Worm (Caenorhabditis elegans) whole organism, L4 larva: ENCODE data around the gene Y44A6D.6.

Experiments used
- R02D3.7 ChIP-seq: fragments of 150-350 bp; sonication (generic microtip); optimal IDR thresholded peaks from 3 replicates; lab custom pipeline; 2014; ENCODE audit warnings: missing biosample characterization, missing genetic modification characterization
- T26A8.4 ChIP-seq: fragments of 200-800 bp; sonication (Bioruptor generic); IDR thresholded peaks from 2 replicates; pipeline ENCODE4 v1.3.6; 2022; ENCODE audit warnings: missing genetic modification characterization, missing compliant biosample characterization
- ama-1 ChIP-seq: fragments of 150-350 bp; optimal IDR thresholded peaks from 2 replicates; lab custom pipeline; 2014; ENCODE audit warnings: inconsistent platforms, mixed read lengths
- ces-1 ChIP-seq: fragments of 150-350 bp; sonication (generic microtip); optimal IDR thresholded peaks from 4 replicates; lab custom pipeline; 2014; ENCODE audit warnings: missing biosample characterization, missing genetic modification reagents, missing genetic modification characterization
- dmd-8 ChIP-seq: fragments of 200-800 bp; sonication (Bioruptor generic); IDR thresholded peaks from 2 replicates; pipeline ENCODE4 v1.3.6; 2022; ENCODE audit warnings: missing genetic modification characterization, missing compliant biosample characterization
- egl-27 ChIP-seq: sonication (generic microtip); optimal IDR thresholded peaks from 3 replicates; lab custom pipeline; 2017; ENCODE audit warnings: missing biosample characterization, missing genetic modification reagents, missing genetic modification characterization
- egl-43 ChIP-seq: fragments of 200-800 bp; sonication (Bioruptor generic); IDR thresholded peaks from 2 replicates; pipeline ENCODE4 v1.3.6; 2022; ENCODE audit warnings: missing genetic modification reagents, missing genetic modification characterization, missing compliant biosample characterization
- fkh-10 ChIP-seq: fragments of 150-350 bp; optimal IDR thresholded peaks from 2 replicates; lab custom pipeline; 2014; ENCODE audit warnings: missing biosample characterization, missing genetic modification reagents, missing genetic modification characterization
- jun-1 ChIP-seq: fragments of 150-350 bp; optimal IDR thresholded peaks from 2 replicates; lab custom pipeline; 2014; ENCODE audit warnings: missing biosample characterization, missing genetic modification reagents, missing genetic modification characterization
- lin-39 ChIP-seq: fragments of 150-350 bp; optimal IDR thresholded peaks from 2 replicates; lab custom pipeline; 2014; ENCODE audit warnings: missing biosample characterization, missing genetic modification reagents, missing genetic modification characterization
- nhr-11 ChIP-seq: fragments of 150-350 bp; optimal IDR thresholded peaks from 2 replicates; lab custom pipeline; 2014; ENCODE audit warnings: missing biosample characterization, missing genetic modification characterization
- nhr-76 ChIP-seq: fragments of 150-350 bp; optimal IDR thresholded peaks from 2 replicates; lab custom pipeline; 2014; ENCODE audit warnings: missing biosample characterization, missing genetic modification characterization
- skn-1 ChIP-seq: fragments of 150-350 bp; optimal IDR thresholded peaks from 2 replicates; lab custom pipeline; 2014; ENCODE audit warnings: missing biosample characterization, missing genetic modification characterization
- ztf-11 ChIP-seq: fragments of 150-350 bp; optimal IDR thresholded peaks from 2 replicates; lab custom pipeline; 2014; ENCODE audit warnings: missing biosample characterization, missing genetic modification characterization

DNA sequence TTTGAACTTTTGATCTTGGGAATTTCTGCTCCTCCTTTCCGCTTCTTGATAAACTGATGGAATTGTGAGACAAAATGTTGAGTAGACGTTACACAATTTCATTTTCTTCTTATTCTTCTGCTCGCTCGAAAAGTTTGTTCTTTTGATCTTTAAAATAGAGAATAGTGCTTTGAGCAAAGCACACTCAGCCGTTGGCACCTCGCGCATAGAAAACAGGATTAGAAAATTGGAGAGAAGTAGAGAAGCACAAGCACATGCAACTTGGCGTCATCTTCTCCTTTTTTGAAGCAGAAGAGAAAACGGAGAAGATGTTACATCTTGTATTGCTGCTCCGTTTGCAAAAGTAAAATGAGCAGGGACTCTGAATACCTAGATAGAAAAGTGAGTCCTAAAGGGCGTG lies 24.9 kb upstream of the Y44A6D.6 start:
- TF ChIP-seq ces-1 (GFP tag; lab: Kevin White, UChicago) (peak; percentile 94), nhr-76 (no peak), ama-1 (lab: Kevin White, UChicago) (no peak), lin-39 (no peak), egl-27 (tag; lab: Kevin White, UChicago) (no peak), egl-43 (GFP tag; lab: Robert Waterston, UW) (no peak), T26A8.4 (GFP tag; lab: Robert Waterston, UW) (no peak), nhr-11 (tag; lab: Kevin White, UChicago) (peak; percentile 43), skn-1 (no peak), R02D3.7 (tag; lab: Kevin White, UChicago) (no peak), dmd-8 (GFP tag; lab: Robert Waterston, UW) (no peak), jun-1 (tag; lab: Kevin White, UChicago) (no peak), fkh-10 (GFP tag; lab: Kevin White, UChicago) (peak; percentile 98), ztf-11 (no peak)
